Worm (Caenorhabditis elegans) whole organism, young adult: ENCODE measurements around the gene mpst-3.

Experiments
- B0261.1 ChIP-seq: sonication (generic microtip); optimal IDR thresholded peaks from 2 replicates; lab custom pipeline; 2016; ENCODE audit warnings: mild to moderate bottlenecking, missing genetic modification characterization, moderate library complexity, missing compliant biosample characterization
- B0336.3 ChIP-seq: fragments of 200-800 bp; sonication (Bioruptor generic); IDR thresholded peaks from 2 replicates; pipeline ENCODE4 v1.3.6; 2022; ENCODE audit warnings: missing genetic modification characterization, missing compliant biosample characterization
- C06A6.2 ChIP-seq: fragments of 200-800 bp; sonication (Bioruptor generic); conservative IDR thresholded peaks from 2 replicates; pipeline ENCODE4 v1.3.6; 2022; ENCODE audit warnings: missing genetic modification characterization, missing compliant biosample characterization
- F22D6.2 ChIP-seq: sonication (generic microtip); optimal IDR thresholded peaks from 2 replicates; lab custom pipeline; 2016; ENCODE audit warnings: mild to moderate bottlenecking, missing genetic modification characterization, missing compliant biosample characterization
- F37B4.10 ChIP-seq: fragments of 200-800 bp; sonication (Bioruptor generic); IDR thresholded peaks from 2 replicates; pipeline ENCODE4 v1.3.6; 2022; ENCODE audit warnings: missing genetic modification characterization, missing compliant biosample characterization
- F39B2.1 ChIP-seq: fragments of 200-800 bp; sonication (Bioruptor generic); IDR thresholded peaks from 2 replicates; pipeline ENCODE4 v1.3.6; 2022; ENCODE audit warnings: missing genetic modification reagents, missing genetic modification characterization, missing compliant biosample characterization
- F52B5.7 ChIP-seq: sonication (generic microtip); optimal IDR thresholded peaks from 2 replicates; lab custom pipeline; 2016; ENCODE audit warnings: mild to moderate bottlenecking, missing genetic modification characterization, missing compliant biosample characterization
- F55B11.4 ChIP-seq: sonication (generic microtip); optimal IDR thresholded peaks from 2 replicates; lab custom pipeline; 2016; ENCODE audit warnings: missing compliant biosample characterization, missing genetic modification characterization, borderline replicate concordance; ENCODE audit not compliant: insufficient read depth
- F57C9.4 ChIP-seq: sonication (generic microtip); optimal IDR thresholded peaks from 2 replicates; lab custom pipeline; 2017; ENCODE audit warnings: mild to moderate bottlenecking, missing genetic modification characterization, missing compliant biosample characterization
- T26A5.8 ChIP-seq: sonication (generic microtip); optimal IDR thresholded peaks from 2 replicates; lab custom pipeline; 2016; ENCODE audit warnings: missing genetic modification characterization, missing compliant biosample characterization
- Y53G8AR.9 ChIP-seq: fragments of 200-800 bp; sonication (Bioruptor generic); conservative IDR thresholded peaks from 2 replicates; pipeline ENCODE4 v1.3.6; 2022; ENCODE audit warnings: missing genetic modification reagents, missing genetic modification characterization, missing compliant biosample characterization
- Y67H2A.10 ChIP-seq: fragments of 200-800 bp; sonication (Bioruptor generic); conservative IDR thresholded peaks from 2 replicates; pipeline ENCODE4 v1.3.6; 2022; ENCODE audit warnings: missing genetic modification reagents, missing genetic modification characterization, missing compliant biosample characterization
- Y95B8A.8 ChIP-seq: fragments of 200-800 bp; sonication (Bioruptor generic); IDR thresholded peaks from 2 replicates; pipeline ENCODE4 v1.3.6; 2022; ENCODE audit warnings: missing genetic modification reagents, missing genetic modification characterization, missing compliant biosample characterization
- attf-3 ChIP-seq: fragments of 200-800 bp; sonication (Bioruptor generic); conservative IDR thresholded peaks from 2 replicates; pipeline ENCODE4 v1.3.6; 2022; ENCODE audit warnings: missing genetic modification reagents, missing genetic modification characterization, missing compliant biosample characterization
- attf-5 ChIP-seq: fragments of 200-800 bp; sonication (Bioruptor generic); optimal IDR thresholded peaks from 2 replicates; lab custom pipeline; 2018; ENCODE audit warnings: mild to moderate bottlenecking, missing genetic modification characterization, missing compliant biosample characterization
- bed-2 ChIP-seq: fragments of 200-800 bp; sonication (Bioruptor generic); IDR thresholded peaks from 2 replicates; pipeline ENCODE4 v1.3.6; 2022; ENCODE audit warnings: missing genetic modification reagents, missing genetic modification characterization, missing compliant biosample characterization
- cebp-2 ChIP-seq: fragments of 200-800 bp; sonication (Bioruptor generic); IDR thresholded peaks from 2 replicates; pipeline ENCODE4 v1.3.6; 2022; ENCODE audit warnings: missing genetic modification characterization, missing compliant biosample characterization
- ceh-79 ChIP-seq: sonication (generic microtip); optimal IDR thresholded peaks from 2 replicates; lab custom pipeline; 2017; ENCODE audit warnings: mild to moderate bottlenecking, missing genetic modification characterization, missing compliant biosample characterization
- ceh-91 ChIP-seq: fragments of 200-800 bp; sonication (Bioruptor generic); IDR thresholded peaks from 2 replicates; pipeline ENCODE4 v1.3.6; 2022; ENCODE audit warnings: missing genetic modification reagents, missing genetic modification characterization, missing compliant biosample characterization
- dox-1 ChIP-seq: fragments of 200-800 bp; sonication (Bioruptor generic); IDR thresholded peaks from 2 replicates; pipeline ENCODE4 v1.3.6; 2022; ENCODE audit warnings: missing genetic modification reagents, missing genetic modification characterization, missing compliant biosample characterization
- efl-1 ChIP-seq: fragments of 150-350 bp; optimal IDR thresholded peaks from 2 replicates; lab custom pipeline; 2014; ENCODE audit warnings: missing biosample characterization, missing genetic modification reagents, missing genetic modification characterization
- egl-18 ChIP-seq: fragments of 200-800 bp; sonication (Bioruptor generic); IDR thresholded peaks from 2 replicates; pipeline ENCODE4 v1.3.6; 2022; ENCODE audit warnings: missing genetic modification reagents, missing genetic modification characterization, missing compliant biosample characterization
- ekl-4 ChIP-seq: fragments of 200-800 bp; sonication (Bioruptor generic); IDR thresholded peaks from 2 replicates; pipeline ENCODE4 v1.3.6; 2022; ENCODE audit warnings: missing genetic modification reagents, missing genetic modification characterization, missing compliant biosample characterization
- fkh-3 ChIP-seq: sonication (generic microtip); optimal IDR thresholded peaks from 2 replicates; lab custom pipeline; 2016; ENCODE audit warnings: mild to moderate bottlenecking, missing genetic modification characterization, missing compliant biosample characterization
- him-1 ChIP-seq: sonication (generic microtip); optimal IDR thresholded peaks from 2 replicates; lab custom pipeline; 2016; ENCODE audit warnings: missing genotype, missing genetic modification reagents, missing genetic modification characterization, missing compliant biosample characterization
- hlh-12 ChIP-seq: sonication (generic microtip); optimal IDR thresholded peaks from 2 replicates; lab custom pipeline; 2016; ENCODE audit warnings: missing genetic modification characterization, missing compliant biosample characterization
- hlh-26 ChIP-seq: fragments of 200-800 bp; sonication (Bioruptor generic); conservative IDR thresholded peaks from 2 replicates; pipeline ENCODE4 v1.3.6; 2022; ENCODE audit warnings: missing genetic modification reagents, missing genetic modification characterization, missing compliant biosample characterization
- hmg-1.2 ChIP-seq: fragments of 200-800 bp; sonication (Bioruptor generic); IDR thresholded peaks from 2 replicates; pipeline ENCODE4 v1.3.6; 2022; ENCODE audit warnings: missing genetic modification reagents, missing genetic modification characterization, missing compliant biosample characterization
- hsf-1 ChIP-seq: fragments of 200-800 bp; sonication (Bioruptor generic); IDR thresholded peaks from 2 replicates; pipeline ENCODE4 v1.3.6; 2022; ENCODE audit warnings: missing genetic modification reagents, missing genetic modification characterization, missing compliant biosample characterization
- let-526 ChIP-seq: fragments of 200-800 bp; sonication (Bioruptor generic); IDR thresholded peaks from 2 replicates; pipeline ENCODE4 v1.3.6; 2022; ENCODE audit warnings: missing genetic modification reagents, missing genetic modification characterization, missing compliant biosample characterization
- lin-26 ChIP-seq: fragments of 200-800 bp; sonication (Bioruptor generic); IDR thresholded peaks from 2 replicates; pipeline ENCODE4 v1.3.6; 2022; ENCODE audit warnings: missing genetic modification reagents, missing genetic modification characterization, missing compliant biosample characterization
- lir-1 ChIP-seq: fragments of 200-800 bp; sonication (Bioruptor generic); conservative IDR thresholded peaks from 2 replicates; pipeline ENCODE4 v1.3.6; 2022; ENCODE audit warnings: missing genetic modification reagents, missing genetic modification characterization, missing compliant biosample characterization
- lsl-1 ChIP-seq: fragments of 200-800 bp; sonication (Bioruptor generic); optimal IDR thresholded peaks from 2 replicates; lab custom pipeline; 2018; ENCODE audit warnings: mild to moderate bottlenecking, missing genetic modification characterization, moderate library complexity, missing compliant biosample characterization
- lsy-27 ChIP-seq: sonication (generic microtip); optimal IDR thresholded peaks from 2 replicates; lab custom pipeline; 2017; ENCODE audit warnings: missing genetic modification characterization, mild to moderate bottlenecking, missing compliant biosample characterization, antibody characterized with exemption, missing genotype, borderline replicate concordance; ENCODE audit not compliant: insufficient read depth
- madf-6 ChIP-seq: fragments of 200-800 bp; sonication (Bioruptor generic); IDR thresholded peaks from 2 replicates; pipeline ENCODE4 v1.3.6; 2022; ENCODE audit warnings: missing genetic modification reagents, missing genetic modification characterization, missing compliant biosample characterization
- mcd-1 ChIP-seq: fragments of 200-800 bp; sonication (Bioruptor generic); IDR thresholded peaks from 2 replicates; pipeline ENCODE4 v1.3.6; 2022; ENCODE audit warnings: missing genetic modification reagents, missing genetic modification characterization, missing compliant biosample characterization
- mxl-1 ChIP-seq: sonication (generic microtip); optimal IDR thresholded peaks from 2 replicates; lab custom pipeline; 2016; ENCODE audit warnings: missing genetic modification characterization, missing compliant biosample characterization
- nfya-1 ChIP-seq: sonication (generic microtip); optimal IDR thresholded peaks from 2 replicates; lab custom pipeline; 2017; ENCODE audit warnings: antibody characterized with exemption, missing compliant biosample characterization, missing genetic modification characterization, borderline replicate concordance; ENCODE audit not compliant: insufficient read depth
- nfya-2 ChIP-seq: fragments of 200-800 bp; sonication (Bioruptor generic); IDR thresholded peaks from 2 replicates; pipeline ENCODE4 v1.3.6; 2022; ENCODE audit warnings: missing genetic modification reagents, missing genetic modification characterization, missing compliant biosample characterization
- pha-4 ChIP-seq: fragments of 150-350 bp; sonication (generic microtip); optimal IDR thresholded peaks from 2 replicates; lab custom pipeline; 2014; ENCODE audit warnings: missing biosample characterization, missing genetic modification reagents, missing genetic modification characterization
- snpc-1.1 ChIP-seq: sonication (generic microtip); optimal IDR thresholded peaks from 2 replicates; lab custom pipeline; 2017; ENCODE audit warnings: missing genetic modification characterization, mild to moderate bottlenecking, missing compliant biosample characterization, antibody characterized with exemption, moderate library complexity, missing genotype, missing genetic modification reagents; ENCODE audit not compliant: insufficient read depth
- snpc-1.3 ChIP-seq: sonication (generic microtip); optimal IDR thresholded peaks from 2 replicates; lab custom pipeline; 2017; ENCODE audit warnings: missing genetic modification characterization, mild to moderate bottlenecking, missing compliant biosample characterization, antibody characterized with exemption, moderate library complexity, missing genotype, missing genetic modification reagents; ENCODE audit not compliant: insufficient read depth
- snpc-4 ChIP-seq, 5 experiments: fragments of 150-350 bp in 1 of 5; sonication (generic microtip) in 4 of 5; optimal IDR thresholded peaks; 2 replicates each; lab custom pipeline; 2014 to 2018; ENCODE audit warnings: missing genetic modification characterization in 5 of 5, missing biosample characterization in 3 of 5, antibody characterized with exemption in 2 of 5, mild to moderate bottlenecking in 2 of 5, missing compliant biosample characterization in 2 of 5, missing genotype in 2 of 5, moderate library complexity in 2 of 5, missing genetic modification reagents in 1 of 5
- tbp1 ChIP-seq: fragments of 200-800 bp; sonication (Bioruptor generic); optimal IDR thresholded peaks from 2 replicates; lab custom pipeline; 2018; ENCODE audit warnings: mild to moderate bottlenecking, missing genetic modification characterization, missing compliant biosample characterization
- tbx-9 ChIP-seq: sonication (generic microtip); optimal IDR thresholded peaks from 2 replicates; lab custom pipeline; 2016; ENCODE audit warnings: borderline replicate concordance, missing genetic modification characterization, inconsistent platforms, missing compliant biosample characterization
- tlf-1 ChIP-seq: fragments of 200-800 bp; sonication (Bioruptor generic); optimal IDR thresholded peaks from 2 replicates; lab custom pipeline; 2018; ENCODE audit warnings: mild to moderate bottlenecking, missing genetic modification characterization, missing compliant biosample characterization
- unc-130 ChIP-seq: sonication (generic microtip); optimal IDR thresholded peaks from 2 replicates; lab custom pipeline; 2016; ENCODE audit warnings: missing genetic modification reagents, missing genetic modification characterization, missing compliant biosample characterization
- ztf-6 ChIP-seq: fragments of 200-800 bp; sonication (Bioruptor generic); IDR thresholded peaks from 2 replicates; pipeline ENCODE4 v1.3.6; 2022; ENCODE audit warnings: missing genetic modification reagents, missing genetic modification characterization, missing compliant biosample characterization

Gene mpst-3

DNA sequence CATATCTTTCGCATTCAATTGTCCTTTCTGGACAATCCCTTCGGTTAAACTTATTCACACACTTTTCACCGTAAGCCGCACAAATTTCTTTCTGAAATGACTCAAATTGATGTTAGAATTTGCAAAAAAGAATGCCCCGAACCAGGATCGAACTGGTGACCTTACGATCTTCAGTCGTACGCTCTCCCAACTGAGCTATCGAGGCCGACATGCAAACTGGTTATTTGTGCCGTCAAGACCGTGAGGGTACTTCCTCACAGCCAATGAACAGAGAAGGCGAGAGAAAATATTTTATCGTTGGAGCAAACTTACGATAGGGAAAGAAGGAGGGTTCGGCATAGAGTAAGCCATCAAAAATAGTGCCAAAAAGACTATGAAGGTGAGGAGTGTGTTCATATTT, 19.2 kb upstream of the mpst-3 start (continued):
- TF ChIP-seq lsy-27 (tag; lab: Kevin White, UChicago) (no peak), F55B11.4 (tag; lab: Kevin White, UChicago) (no peak), lsl-1 (GFP tag; lab: Kevin White, UChicago) (peak; percentile 33), snpc-4 (GFP tag; optimal IDR thresholded peaks at IDR 0.05; lab: Kevin White, UChicago) (peak; percentile 96), snpc-4 (tag; optimal IDR thresholded peaks at IDR 0.05; lab: Kevin White, UChicago) (peak; percentile 97 to 99 (median 98)), lin-26 (GFP tag; lab: Robert Waterston, UW) (no peak), tbx-9 (tag; lab: Kevin White, UChicago) (no peak), egl-18 (GFP tag; lab: Robert Waterston, UW) (no peak), snpc-1.1 (tag; lab: Kevin White, UChicago) (peak; percentile 97), nfya-2 (GFP tag; lab: Robert Waterston, UW) (no peak), hmg-1.2 (GFP tag; lab: Robert Waterston, UW) (peak; percentile 66), attf-3 (GFP tag; lab: Robert Waterston, UW) (no peak), Y67H2A.10 (GFP tag; lab: Robert Waterston, UW) (no peak), madf-6 (GFP tag; lab: Robert Waterston, UW) (peak; percentile 67), nfya-1 (no peak), snpc-1.3 (no peak), C06A6.2 (no peak), hsf-1 (peak; percentile 65; the same call in 1 of the 2 replicates), ceh-91 (GFP tag; lab: Robert Waterston, UW) (no peak), lir-1 (GFP tag; lab: Robert Waterston, UW) (no peak), him-1 (tag; lab: Kevin White, UChicago) (peak; percentile 86), T26A5.8 (no peak), fkh-3 (tag; lab: Kevin White, UChicago) (no peak), B0336.3 (GFP tag; lab: Robert Waterston, UW) (no peak), ekl-4 (GFP tag; lab: Robert Waterston, UW) (0 out of 2 replicates have a peak, but pooled peaks have one; percentile 48), bed-2 (GFP tag; lab: Robert Waterston, UW) (no peak), efl-1 (GFP tag; lab: Kevin White, UChicago) (no peak), let-526 (GFP tag; lab: Robert Waterston, UW) (no peak), tlf-1 (GFP tag; lab: Kevin White, UChicago) (no peak), tbp1 (GFP tag; lab: Kevin White, UChicago) (peak; percentile 100), attf-5 (GFP tag; lab: Kevin White, UChicago) (no peak), pha-4 (tag; lab: Kevin White, UChicago) (no peak), Y53G8AR.9 (GFP tag; lab: Robert Waterston, UW) (0 out of 2 replicates have a peak, but pooled peaks have one; percentile 25), F37B4.10 (no peak), ceh-79 (tag; lab: Kevin White, UChicago) (no peak), hlh-12 (tag; lab: Kevin White, UChicago) (no peak), hlh-26 (GFP tag; lab: Robert Waterston, UW) (no peak), F57C9.4 (tag; lab: Kevin White, UChicago) (no peak), mxl-1 (no peak), unc-130 (GFP tag; lab: Kevin White, UChicago) (no peak), F22D6.2 (no peak), dox-1 (GFP tag; lab: Robert Waterston, UW) (peak; percentile 62), F52B5.7 (tag; lab: Kevin White, UChicago) (no peak), Y95B8A.8 (no peak), ztf-6 (no peak), mcd-1 (GFP tag; lab: Robert Waterston, UW) (peak; percentile 64), F39B2.1 (GFP tag; lab: Robert Waterston, UW) (no peak), B0261.1 (peak; percentile 86), cebp-2 (GFP tag; lab: Robert Waterston, UW) (0 out of 2 replicates have a peak, but pooled peaks have one; percentile 56)
